Fruit fly (Drosophila melanogaster): ENCODE data around the gene Pldn.
A peak's percentile ranks its signal among the peaks of the same experiment; 100 is the strongest.

The Pldn gene

dm6 chr3L:11711059-11711628 is 19.9 kb upstream of the Pldn start, which contains the start of gene crim (continued):
- peak; percentile 23; the same call in 1 of the 3 replicates for TF ChIP-seq ci (GFP tag; IDR thresholded peaks at IDR 0.05)
- no peak for TF ChIP-seq CG11696 (GFP tag; IDR thresholded peaks at IDR 0.05)
- no peak for TF ChIP-seq CG10431 (GFP tag; optimal IDR thresholded peaks at IDR 0.05)
- TF ChIP-seq CG4617 (GFP tag; optimal IDR thresholded peaks at IDR 0.05; ENCODE audit: borderline replicate concordance) = peak; percentile 61
- peak; percentile 26 for TF ChIP-seq Myb (GFP tag; optimal IDR thresholded peaks at IDR 0.05)
- no peak for TF ChIP-seq fd64A (GFP tag; optimal IDR thresholded peaks at IDR 0.05)
- TF ChIP-seq CG9215 (GFP tag; IDR thresholded peaks at IDR 0.05) = no peak
- no peak for TF ChIP-seq CG7928 (GFP tag; optimal IDR thresholded peaks at IDR 0.05)
- TF ChIP-seq gsb-n (tag; optimal IDR thresholded peaks at IDR 0.05) = no peak
- no peak for TF ChIP-seq CG12071 (GFP tag; optimal IDR thresholded peaks at IDR 0.05)
- peak; percentile 43 for TF ChIP-seq CG17829 (tag; optimal IDR thresholded peaks at IDR 0.05)
- no peak for TF ChIP-seq CG8290 (GFP tag; optimal IDR thresholded peaks at IDR 0.05)
- peak in 1 of 2 experiments; percentile 52 for TF ChIP-seq CG8290 (tag; optimal IDR thresholded peaks at IDR 0.05)
- TF ChIP-seq B-H1 (GFP tag; IDR thresholded peaks at IDR 0.05) = no peak
- TF ChIP-seq hbn (GFP tag; IDR thresholded peaks at IDR 0.05; ENCODE audit: partially characterized antibody) = no peak
- TF ChIP-seq CG5245 (GFP tag; optimal IDR thresholded peaks at IDR 0.05) = no peak
- TF ChIP-seq CG18599 (GFP tag; optimal IDR thresholded peaks at IDR 0.05) = no peak
- TF ChIP-seq CG4424 (GFP tag; optimal IDR thresholded peaks at IDR 0.05) = no peak
- peak; percentile 23 for TF ChIP-seq sug (tag; optimal IDR thresholded peaks at IDR 0.05)
- TF ChIP-seq Sox100B (GFP tag; optimal IDR thresholded peaks at IDR 0.05) = no peak
- TF ChIP-seq ken (GFP tag; IDR thresholded peaks at IDR 0.05) = no peak
- TF ChIP-seq CG3407 (GFP tag; optimal IDR thresholded peaks at IDR 0.05) = no peak
- no peak for TF ChIP-seq slbo (GFP tag; IDR thresholded peaks at IDR 0.05)
- no peak for TF ChIP-seq her (GFP tag; optimal IDR thresholded peaks at IDR 0.05)
- TF ChIP-seq vfl (GFP tag; optimal IDR thresholded peaks at IDR 0.05) = no peak
- TF ChIP-seq CG2875 (GFP tag; optimal IDR thresholded peaks at IDR 0.05) = no peak
- peak; percentile 97 for TF ChIP-seq CG10267 (tag; optimal IDR thresholded peaks at IDR 0.05)
- TF ChIP-seq CG11695 (GFP tag; IDR thresholded peaks at IDR 0.05) = no peak
- no peak for TF ChIP-seq CG3163 (GFP tag; optimal IDR thresholded peaks at IDR 0.05)
- TF ChIP-seq CG18619 (GFP tag; optimal IDR thresholded peaks at IDR 0.05) = no peak
- TF ChIP-seq psq (GFP tag; optimal IDR thresholded peaks at IDR 0.05) = no peak
- peak; percentile 70 for TF ChIP-seq Med (GFP tag)
- no peak for TF ChIP-seq ase (GFP tag; IDR thresholded peaks at IDR 0.05)
- TF ChIP-seq exex (tag; optimal IDR thresholded peaks at IDR 0.05) = no peak
- peak; percentile 98 for TF ChIP-seq E2f2 (GFP tag; IDR thresholded peaks at IDR 0.05)
- no peak for TF ChIP-seq CG17568 (GFP tag; optimal IDR thresholded peaks at IDR 0.05)
- no peak for TF ChIP-seq CG10959 (GFP tag; IDR thresholded peaks at IDR 0.05)
- peak; percentile 33 for TF ChIP-seq nmo (GFP tag; optimal IDR thresholded peaks at IDR 0.05)
- peak; percentile 32 for TF ChIP-seq CG2116 (GFP tag; optimal IDR thresholded peaks at IDR 0.05)
- peak; percentile 92 for TF ChIP-seq gfzf (GFP tag; optimal IDR thresholded peaks at IDR 0.05)
- no peak for TF ChIP-seq sob (GFP tag; IDR thresholded peaks at IDR 0.05)
- TF ChIP-seq CG17361 (GFP tag; IDR thresholded peaks at IDR 0.05) = no peak
- no peak for TF ChIP-seq ewg (GFP tag; optimal IDR thresholded peaks at IDR 0.05)
- no peak for TF ChIP-seq CG17802 (tag; optimal IDR thresholded peaks at IDR 0.05)
- TF ChIP-seq CG43689 (GFP tag; IDR thresholded peaks at IDR 0.05) = no peak
- TF ChIP-seq fd102C (GFP tag; optimal IDR thresholded peaks at IDR 0.05) = no peak
- no peak for TF ChIP-seq mirr (GFP tag; optimal IDR thresholded peaks at IDR 0.05)
- no peak for TF ChIP-seq twi (tag; optimal IDR thresholded peaks at IDR 0.05)
- TF ChIP-seq fru (optimal IDR thresholded peaks at IDR 0.05) = no peak
- TF ChIP-seq Dll (GFP tag; IDR thresholded peaks at IDR 0.05; ENCODE audit: partially characterized antibody) = no peak
- TF ChIP-seq PHDP (tag; optimal IDR thresholded peaks at IDR 0.05) = peak; percentile 30
- TF ChIP-seq Hmr (GFP tag; optimal IDR thresholded peaks at IDR 0.05) = peak; percentile 49

All from whole organism, embryonic.